Worm (Caenorhabditis elegans) whole organism, young adult: ENCODE data around the gene yap-1.

ENCODE experiments used
- F23B12.7 ChIP-seq: sonication (generic microtip); optimal IDR thresholded peaks from 2 replicates; lab custom pipeline; 2017; ENCODE audit warnings: missing genetic modification characterization, mild to moderate bottlenecking, missing compliant biosample characterization, antibody characterized with exemption, moderate library complexity; ENCODE audit not compliant: insufficient read depth
- F55B11.4 ChIP-seq: sonication (generic microtip); optimal IDR thresholded peaks from 2 replicates; lab custom pipeline; 2016; ENCODE audit warnings: missing compliant biosample characterization, missing genetic modification characterization, borderline replicate concordance; ENCODE audit not compliant: insufficient read depth
- ama-1 ChIP-seq, 3 experiments: fragments of 150-350 bp in 1 of 3; sonication (generic microtip) in 2 of 3; optimal IDR thresholded peaks; 2 replicates each; lab custom pipeline; 2014 to 2018; ENCODE audit warnings: missing biosample characterization in 2 of 3, missing genetic modification characterization in 2 of 3, missing genetic modification reagents in 2 of 3
- attf-3 ChIP-seq: fragments of 200-800 bp; sonication (Bioruptor generic); conservative IDR thresholded peaks from 2 replicates; pipeline ENCODE4 v1.3.6; 2022; ENCODE audit warnings: missing genetic modification reagents, missing genetic modification characterization, missing compliant biosample characterization
- nhr-120 ChIP-seq: fragments of 200-800 bp; sonication (Bioruptor generic); IDR thresholded peaks from 2 replicates; pipeline ENCODE4 v1.3.6; 2022; ENCODE audit warnings: missing genetic modification characterization, missing compliant biosample characterization
- nhr-90 ChIP-seq: sonication (generic microtip); optimal IDR thresholded peaks from 2 replicates; lab custom pipeline; 2016; ENCODE audit warnings: missing genotype, mild to moderate bottlenecking, missing genetic modification characterization, missing compliant biosample characterization
- pbrm-1 ChIP-seq: fragments of 200-800 bp; sonication (Bioruptor generic); IDR thresholded peaks from 2 replicates; pipeline ENCODE4 v1.3.6; 2022; ENCODE audit warnings: missing genetic modification reagents, missing genetic modification characterization, missing compliant biosample characterization
- snpc-3.4 ChIP-seq: sonication (generic microtip); optimal IDR thresholded peaks from 2 replicates; lab custom pipeline; 2017; ENCODE audit warnings: missing genetic modification characterization, mild to moderate bottlenecking, missing compliant biosample characterization, antibody characterized with exemption, moderate library complexity, missing genotype, missing genetic modification reagents
- snpc-4 ChIP-seq, 5 experiments: fragments of 150-350 bp in 1 of 5; sonication (generic microtip) in 4 of 5; optimal IDR thresholded peaks; 2 replicates each; lab custom pipeline; 2014 to 2018; ENCODE audit warnings: missing genetic modification characterization in 5 of 5, missing biosample characterization in 3 of 5, antibody characterized with exemption in 2 of 5, mild to moderate bottlenecking in 2 of 5, missing compliant biosample characterization in 2 of 5, missing genotype in 2 of 5, moderate library complexity in 2 of 5, missing genetic modification reagents in 1 of 5
- unc-62 ChIP-seq: fragments of 150-350 bp; optimal IDR thresholded peaks from 2 replicates; lab custom pipeline; 2014; ENCODE audit warnings: missing biosample characterization, missing genetic modification reagents, missing genetic modification characterization
- xnd-1 ChIP-seq: sonication (generic microtip); optimal IDR thresholded peaks from 2 replicates; lab custom pipeline; 2016; ENCODE audit warnings: missing genotype, missing genetic modification reagents, missing genetic modification characterization, missing compliant biosample characterization
- ztf-25 ChIP-seq: fragments of 200-800 bp; sonication (Bioruptor generic); IDR thresholded peaks from 2 replicates; pipeline ENCODE4 v1.3.6; 2022; ENCODE audit warnings: missing genetic modification reagents, missing genetic modification characterization, missing compliant biosample characterization

DNA sequence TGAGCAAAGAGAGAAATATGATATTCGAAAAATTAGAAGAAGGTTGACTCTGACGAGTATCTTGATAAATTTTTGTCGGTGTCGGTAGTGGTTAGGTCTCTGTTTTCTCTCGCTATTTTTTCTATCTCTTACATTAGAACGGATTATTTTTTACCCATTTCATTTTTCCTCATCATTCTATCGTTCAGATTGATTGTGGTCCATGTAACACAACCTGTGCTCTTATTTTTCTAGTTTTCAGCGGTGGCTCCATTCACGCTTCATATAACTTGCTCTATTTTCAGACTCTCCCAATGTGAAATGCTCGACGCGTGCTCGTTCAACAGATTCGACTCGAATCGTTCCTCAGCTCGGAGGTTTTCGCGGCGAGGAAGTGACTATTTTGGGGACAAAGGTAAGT is 42.3 kb downstream of the yap-1 start, which contains the start of gene egl-36:
- TF ChIP-seq nhr-120 (GFP tag; lab: Robert Waterston, UW) (no peak), snpc-4 (GFP tag; optimal IDR thresholded peaks at IDR 0.05; lab: Kevin White, UChicago) (no peak), snpc-4 (tag; optimal IDR thresholded peaks at IDR 0.05; lab: Kevin White, UChicago) (no peak), ztf-25 (GFP tag; lab: Robert Waterston, UW) (no peak), nhr-90 (no peak), pbrm-1 (no peak), F55B11.4 (tag; lab: Kevin White, UChicago) (no peak), ama-1 (optimal IDR thresholded peaks at IDR 0.05; lab: Kevin White, UChicago) (no peak), ama-1 (GFP tag; optimal IDR thresholded peaks at IDR 0.05; lab: Kevin White, UChicago) (no peak), xnd-1 (tag; lab: Kevin White, UChicago) (no peak), attf-3 (no peak), snpc-3.4 (no peak), F23B12.7 (tag; lab: Kevin White, UChicago) (no peak), unc-62 (GFP tag; lab: Kevin White, UChicago) (no peak)
